Fruit fly (Drosophila melanogaster): ENCODE data around the gene CG43117.
A peak's percentile ranks its signal among the peaks of the same experiment; 100 is the strongest.

The CG43117 gene

dm6 chr3R:26461226-26461805 lies 6.7 kb downstream of the CG43117 start, which contains the start of gene CG5455 (continued):
- TF ChIP-seq Sox14 (GFP tag; optimal IDR thresholded peaks at IDR 0.05), result peak; percentile 66
- peak; percentile 65 for TF ChIP-seq svp (GFP tag)
- no peak for TF ChIP-seq CG11902 (GFP tag; optimal IDR thresholded peaks at IDR 0.05)
- no peak for TF ChIP-seq CG3032 (tag; optimal IDR thresholded peaks at IDR 0.05)
- peak; percentile 72 for TF ChIP-seq dsx (GFP tag; optimal IDR thresholded peaks at IDR 0.05; ENCODE audit: poor library complexity, severe bottlenecking)
- no peak for TF ChIP-seq Smox (GFP tag; optimal IDR thresholded peaks at IDR 0.05)
- TF ChIP-seq Eip93F (GFP tag; optimal IDR thresholded peaks at IDR 0.05), result no peak
- TF ChIP-seq salr (GFP tag; optimal IDR thresholded peaks at IDR 0.05), result peak in 1 of 2 experiments; percentile 2
- no peak for TF ChIP-seq Hr39 (GFP tag; optimal IDR thresholded peaks at IDR 0.05)
- TF ChIP-seq CG6854 (GFP tag; optimal IDR thresholded peaks at IDR 0.05), result peak; percentile 95
- no peak for TF ChIP-seq achi (GFP tag; optimal IDR thresholded peaks at IDR 0.05)
- TF ChIP-seq CG8632 (GFP tag; optimal IDR thresholded peaks at IDR 0.05), result no peak
- no peak for TF ChIP-seq OdsH (GFP tag; optimal IDR thresholded peaks at IDR 0.05)
- peak; percentile 78 for TF ChIP-seq Lpt (GFP tag; optimal IDR thresholded peaks at IDR 0.05)
- TF ChIP-seq CG16779 (tag; optimal IDR thresholded peaks at IDR 0.05), result peak; percentile 71
- no peak for TF ChIP-seq pdm3 (GFP tag; optimal IDR thresholded peaks at IDR 0.05)
- TF ChIP-seq CG15336 (GFP tag; IDR thresholded peaks at IDR 0.05), result peak; percentile 56; the same call in 1 of the 2 replicates
- no peak for TF ChIP-seq Met (GFP tag; optimal IDR thresholded peaks at IDR 0.05)
- TF ChIP-seq vri (GFP tag; optimal IDR thresholded peaks at IDR 0.05), result peak; percentile 74
- peak; percentile 48 for TF ChIP-seq fd85E (GFP tag; optimal IDR thresholded peaks at IDR 0.05)
- peak; percentile 4 to 69 for TF ChIP-seq ss (GFP tag; optimal IDR thresholded peaks at IDR 0.05)
- TF ChIP-seq CG31627 (GFP tag; optimal IDR thresholded peaks at IDR 0.05), result no peak
- TF ChIP-seq topi (GFP tag; optimal IDR thresholded peaks at IDR 0.05), result no peak
- no peak for TF ChIP-seq Ets21C (GFP tag; optimal IDR thresholded peaks at IDR 0.05)
- peak; percentile 28 for TF ChIP-seq Ets96B (tag; optimal IDR thresholded peaks at IDR 0.05)
- TF ChIP-seq net (GFP tag; optimal IDR thresholded peaks at IDR 0.05), result peak; percentile 77
- peak; percentile 61 for TF ChIP-seq CG3919 (GFP tag; optimal IDR thresholded peaks at IDR 0.05)
- no peak for TF ChIP-seq cyc (GFP tag; optimal IDR thresholded peaks at IDR 0.05)

dm6 chr3R:26462173-26462959 lies 7.8 kb downstream of the CG43117 start:
- TF ChIP-seq svp (GFP tag) (peak; percentile 30), CG11902 (GFP tag; optimal IDR thresholded peaks at IDR 0.05) (no peak), achi (GFP tag; optimal IDR thresholded peaks at IDR 0.05) (peak; percentile 67), Eip78C (GFP tag) (peak; percentile 77), Ets96B (tag; optimal IDR thresholded peaks at IDR 0.05) (peak; percentile 8), Hr39 (GFP tag; optimal IDR thresholded peaks at IDR 0.05) (no peak), dsx (GFP tag; optimal IDR thresholded peaks at IDR 0.05; ENCODE audit: poor library complexity, severe bottlenecking) (no peak), vri (GFP tag; optimal IDR thresholded peaks at IDR 0.05) (no peak), Eip75B (GFP tag; optimal IDR thresholded peaks at IDR 0.05) (peak; percentile 50), CG8319 (GFP tag; optimal IDR thresholded peaks at IDR 0.05) (no peak), CG1621 (tag; optimal IDR thresholded peaks at IDR 0.05) (no peak), CG6163 (GFP tag; IDR thresholded peaks at IDR 0.05) (no peak; the same call in 2 of the 3 replicates), dac (GFP tag; optimal IDR thresholded peaks at IDR 0.05) (no peak), esn (GFP tag; optimal IDR thresholded peaks at IDR 0.05) (peak; percentile 2), Met (GFP tag; optimal IDR thresholded peaks at IDR 0.05) (no peak), acj6 (GFP tag; optimal IDR thresholded peaks at IDR 0.05) (peak; percentile 10), CG15336 (GFP tag; IDR thresholded peaks at IDR 0.05) (peak; percentile 53), Gug (GFP tag; IDR thresholded peaks at IDR 0.05) (0 out of 2 replicates have a peak, but pooled peaks have one; percentile 9), CG10669 (GFP tag; optimal IDR thresholded peaks at IDR 0.05) (peak; percentile 34), Blimp-1 (GFP tag; optimal IDR thresholded peaks at IDR 0.05) (no peak), Sox15 (GFP tag; optimal IDR thresholded peaks at IDR 0.05) (no peak), Hr38 (GFP tag; optimal IDR thresholded peaks at IDR 0.05) (no peak), CG6854 (GFP tag; optimal IDR thresholded peaks at IDR 0.05) (no peak), CG6276 (GFP tag; optimal IDR thresholded peaks at IDR 0.05) (peak; percentile 55), CG8119 (GFP tag; IDR thresholded peaks at IDR 0.05) (peak; percentile 36; the same call in 1 of the 3 replicates), Sox102F (GFP tag; optimal IDR thresholded peaks at IDR 0.05) (no peak), Eip93F (GFP tag; optimal IDR thresholded peaks at IDR 0.05) (no peak), CG16779 (tag; optimal IDR thresholded peaks at IDR 0.05) (peak; percentile 3), CG10631 (GFP tag; optimal IDR thresholded peaks at IDR 0.05) (peak; percentile 44), CG6792 (GFP tag; optimal IDR thresholded peaks at IDR 0.05) (no peak), CG3032 (tag; optimal IDR thresholded peaks at IDR 0.05) (peak; percentile 25), eg (GFP tag; IDR thresholded peaks at IDR 0.05) (peak; percentile 81), salr (GFP tag; optimal IDR thresholded peaks at IDR 0.05) (peak in 1 of 2 experiments; percentile 63)
